Worm (Caenorhabditis elegans): Measurements from ENCODE around the gene nhr-105.
A peak's percentile ranks its signal among the peaks of the same experiment; 100 is the strongest.

DNA sequence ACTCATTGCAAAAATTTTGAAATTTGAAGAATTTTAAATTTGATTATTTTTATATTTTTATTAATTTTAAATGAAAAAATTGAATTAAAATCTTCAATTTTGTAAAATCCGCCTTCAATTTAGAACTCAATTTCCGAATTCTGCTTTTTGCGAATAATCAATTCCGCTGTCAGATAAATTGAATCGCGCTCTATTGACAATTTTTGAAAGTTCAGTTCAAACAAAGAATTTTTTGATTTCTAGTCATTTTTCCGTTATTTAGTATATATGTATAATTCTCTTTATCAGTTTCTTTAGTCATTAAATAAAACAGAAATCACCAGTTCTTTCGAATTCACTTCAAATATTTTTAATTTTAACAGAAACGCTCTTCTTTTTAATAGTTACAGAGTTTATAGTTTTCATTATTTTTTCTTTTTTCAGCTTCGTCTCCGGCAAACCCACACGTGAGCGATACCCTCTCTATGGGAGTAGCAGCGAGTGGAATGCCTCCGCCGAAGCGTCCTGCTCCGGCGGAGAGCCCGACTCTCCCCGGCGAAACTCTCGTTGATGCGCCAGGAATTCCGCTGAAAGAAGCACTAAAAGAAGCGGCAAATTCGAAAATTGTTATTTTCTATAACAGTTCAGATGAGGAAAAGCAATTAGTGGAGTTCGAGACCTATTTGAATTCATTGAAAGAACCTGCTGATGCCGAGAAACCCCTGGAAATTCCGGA, 37.1 kb upstream of the nhr-105 start:
- no peak for TF ChIP-seq lsy-2 (tag; optimal IDR thresholded peaks at IDR 0.05)
- TF ChIP-seq nhr-12 (tag; optimal IDR thresholded peaks at IDR 0.05): no peak
- TF ChIP-seq mbf-1 (tag; optimal IDR thresholded peaks at IDR 0.05): no peak
- no peak for TF ChIP-seq elt-1 (tag; optimal IDR thresholded peaks at IDR 0.05)
- TF ChIP-seq C34F6.9 (tag; optimal IDR thresholded peaks at IDR 0.05): peak; percentile 42
- no peak for TF ChIP-seq nhr-6 (tag; optimal IDR thresholded peaks at IDR 0.05)
- TF ChIP-seq ceh-16 (tag; optimal IDR thresholded peaks at IDR 0.05): no peak
- TF ChIP-seq ztf-4 (tag; optimal IDR thresholded peaks at IDR 0.05): no peak
- TF ChIP-seq ZK546.5 (tag; optimal IDR thresholded peaks at IDR 0.05): no peak

All from whole organism, L2 larva.